Fruit fly (Drosophila melanogaster): ENCODE data around the gene C1GalTA.

C1GalTA gene

DNA sequence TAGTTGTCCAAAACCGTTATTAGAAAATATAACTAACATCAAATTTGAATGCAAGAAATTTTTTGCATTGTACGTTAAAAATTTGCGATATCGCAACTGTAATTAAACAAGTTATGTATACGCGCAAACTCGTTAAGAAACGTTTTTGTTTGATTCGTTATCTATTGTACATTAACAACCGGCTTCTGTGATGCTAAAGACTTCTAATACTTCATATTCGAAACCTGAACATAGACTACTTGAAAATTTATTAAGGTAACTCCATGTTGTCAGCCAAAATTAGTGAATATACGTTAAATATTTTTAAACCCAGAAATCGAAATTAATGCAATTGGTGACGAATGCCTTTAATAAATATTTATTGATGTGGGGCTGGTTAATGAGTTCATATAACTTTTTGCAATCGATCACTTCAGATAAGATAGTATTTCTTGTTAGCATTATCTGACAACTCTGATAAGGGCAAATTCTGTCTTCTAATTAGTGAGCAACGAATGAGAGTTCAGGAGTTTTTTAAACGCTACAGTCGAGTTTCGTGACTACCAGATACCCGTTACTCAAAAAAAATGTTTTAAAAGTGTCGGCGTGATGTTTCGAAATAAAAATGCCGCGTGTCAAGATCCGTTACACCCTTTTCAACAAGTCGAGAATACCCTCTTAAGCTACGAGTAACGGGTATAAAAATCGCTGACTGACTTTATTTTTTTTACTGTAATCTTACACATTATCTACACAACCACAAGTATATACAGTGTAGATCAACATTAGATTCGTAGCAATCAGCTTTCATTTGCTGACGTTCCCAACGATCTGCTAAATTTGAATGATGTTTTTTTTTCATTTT, 1.4 kb upstream of the C1GalTA start (continued):
- TF ChIP-seq CG8478 (optimal IDR thresholded peaks at IDR 0.05) (no peak), prd (optimal IDR thresholded peaks at IDR 0.05) (no peak), prd (GFP tag; IDR thresholded peaks at IDR 0.05) (peak; percentile 62; the same call in 2 of the 3 replicates), CG12769 (tag; optimal IDR thresholded peaks at IDR 0.05) (peak; percentile 56), Ptx1 (GFP tag; IDR thresholded peaks at IDR 0.05) (peak; percentile 58), tup (GFP tag; optimal IDR thresholded peaks at IDR 0.05) (no peak), croc (GFP tag; conservative IDR thresholded peaks at IDR 0.05) (no peak), CG9727 (GFP tag; optimal IDR thresholded peaks at IDR 0.05) (peak; percentile 36), chinmo (GFP tag; IDR thresholded peaks at IDR 0.05; ENCODE audit: partially characterized antibody) (no peak), Camta (GFP tag; optimal IDR thresholded peaks at IDR 0.05) (no peak), gsb-n (tag; optimal IDR thresholded peaks at IDR 0.05) (no peak), CG3995 (GFP tag; optimal IDR thresholded peaks at IDR 0.05) (peak; percentile 10), CG11504 (tag; optimal IDR thresholded peaks at IDR 0.05) (peak; percentile 36), bcd (GFP tag; optimal IDR thresholded peaks at IDR 0.05) (peak; percentile 38), Sry-δ (GFP tag; optimal IDR thresholded peaks at IDR 0.05) (peak; percentile 10), mld (GFP tag; IDR thresholded peaks at IDR 0.05; ENCODE audit: partially characterized antibody) (no peak), Spps (tag; optimal IDR thresholded peaks at IDR 0.05) (no peak), az2 (GFP tag; optimal IDR thresholded peaks at IDR 0.05) (peak; percentile 15), dimm (GFP tag; IDR thresholded peaks at IDR 0.05) (no peak), Usf (GFP tag; optimal IDR thresholded peaks at IDR 0.05) (no peak), CG2875 (GFP tag; optimal IDR thresholded peaks at IDR 0.05) (peak; percentile 33), zen2 (GFP tag; IDR thresholded peaks at IDR 0.05; ENCODE audit: partially characterized antibody) (no peak), disco-r (GFP tag; optimal IDR thresholded peaks at IDR 0.05) (no peak), HmgD (GFP tag; optimal IDR thresholded peaks at IDR 0.05) (peak; percentile 49), gcm2 (GFP tag; optimal IDR thresholded peaks at IDR 0.05) (peak; percentile 11), CG8765 (GFP tag; IDR thresholded peaks at IDR 0.05) (peak; percentile 56), zf30C (GFP tag; optimal IDR thresholded peaks at IDR 0.05) (no peak), CrebB (tag; optimal IDR thresholded peaks at IDR 0.05) (no peak), CG1024 (GFP tag; IDR thresholded peaks at IDR 0.05) (no peak), CG5245 (GFP tag; optimal IDR thresholded peaks at IDR 0.05) (no peak), wor (GFP tag; IDR thresholded peaks at IDR 0.05) (no peak), al (GFP tag; IDR thresholded peaks at IDR 0.05) (peak; percentile 25; the same call in 1 of the 2 replicates), da (GFP tag; optimal IDR thresholded peaks at IDR 0.05) (no peak), CG2199 (GFP tag; IDR thresholded peaks at IDR 0.05) (peak; percentile 85), sqz (GFP tag; optimal IDR thresholded peaks at IDR 0.05) (no peak), CG15011 (GFP tag; optimal IDR thresholded peaks at IDR 0.05) (no peak), CG14014 (GFP tag; IDR thresholded peaks at IDR 0.05) (peak; percentile 61; the same call in 1 of the 2 replicates), CG42726 (GFP tag; IDR thresholded peaks at IDR 0.05; ENCODE audit: partially characterized antibody) (no peak; the same call in 1 of the 2 replicates), chm (GFP tag; IDR thresholded peaks at IDR 0.05) (0 out of 2 replicates have a peak, but pooled peaks have one; percentile 17), zfh1 (GFP tag; IDR thresholded peaks at IDR 0.05) (0 out of 3 replicates have a peak, but pooled peaks have one; percentile 22), Meics (GFP tag; optimal IDR thresholded peaks at IDR 0.05) (peak; percentile 77), Gug (GFP tag; IDR thresholded peaks at IDR 0.05) (peak; percentile 46; the same call in 2 of the 4 replicates), CG4360 (GFP tag; IDR thresholded peaks at IDR 0.05) (peak; percentile 26; the same call in 1 of the 2 replicates), CG11696 (GFP tag; IDR thresholded peaks at IDR 0.05) (no peak), CG2712 (tag; optimal IDR thresholded peaks at IDR 0.05) (peak; percentile 61), ssp (GFP tag; IDR thresholded peaks at IDR 0.05) (no peak)

Data from whole organism, embryonic.